Worm (Caenorhabditis elegans): Measurements from ENCODE around the gene stt-3.

DNA sequence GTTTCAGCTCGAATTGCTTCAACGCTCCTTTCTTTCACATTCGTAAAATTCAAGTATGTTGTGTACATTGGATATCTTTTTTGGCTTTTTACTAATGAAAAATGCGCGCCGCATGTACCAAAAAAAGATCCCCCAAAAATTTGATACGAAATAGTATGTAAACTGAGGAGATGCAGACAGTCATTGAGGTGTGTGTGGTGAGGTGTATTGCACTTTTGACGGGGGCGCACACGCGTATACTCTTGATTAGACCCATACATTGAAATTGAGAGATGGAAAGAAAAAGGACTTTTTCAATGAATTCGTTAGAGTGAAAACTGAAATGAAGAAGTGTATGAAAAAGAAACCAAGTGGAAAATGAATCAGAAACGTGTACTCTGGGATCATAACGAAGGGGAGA is 27.0 kb upstream of the stt-3 start:
- TF ChIP-seq mep-1 (tag; optimal IDR thresholded peaks at IDR 0.05) (no peak), nhr-76 (tag; optimal IDR thresholded peaks at IDR 0.05) (no peak), lsy-2 (tag; optimal IDR thresholded peaks at IDR 0.05) (no peak), unc-39 (tag; optimal IDR thresholded peaks at IDR 0.05) (no peak), snpc-4 (tag; optimal IDR thresholded peaks at IDR 0.05) (no peak), lin-13 (tag; optimal IDR thresholded peaks at IDR 0.05) (no peak)
